Worm (Caenorhabditis elegans) whole organism, L1 larva: ENCODE data around the gene irld-44.

Source experiments
- C04F5.9 ChIP-seq: sonication (generic microtip); optimal IDR thresholded peaks from 2 replicates; lab custom pipeline; 2016; ENCODE audit warnings: missing genetic modification characterization, missing compliant biosample characterization
- aly-2 ChIP-seq: fragments of 150-350 bp; optimal IDR thresholded peaks from 2 replicates; lab custom pipeline; 2014; ENCODE audit warnings: missing biosample characterization, missing genetic modification characterization
- blmp-1 ChIP-seq: fragments of 150-350 bp; optimal IDR thresholded peaks from 2 replicates; lab custom pipeline; 2014; ENCODE audit warnings: missing biosample characterization, missing genetic modification characterization
- dpl-1 ChIP-seq, 3 experiments: fragments of 150-350 bp in 2 of 3; sonication (generic microtip) in 1 of 3; optimal IDR thresholded peaks; 2 replicates each; lab custom pipeline; 2014 to 2017; ENCODE audit warnings: missing biosample characterization in 3 of 3, missing genetic modification characterization in 3 of 3, missing genetic modification reagents in 3 of 3
- dsc-1 ChIP-seq: sonication (generic microtip); optimal IDR thresholded peaks from 2 replicates; lab custom pipeline; 2016; ENCODE audit warnings: mild to moderate bottlenecking, missing genetic modification characterization, missing compliant biosample characterization
- egl-27 ChIP-seq, 2 experiments: fragments of 150-350 bp in 1 of 2; sonication (generic microtip); optimal IDR thresholded peaks; 3 replicates each; lab custom pipeline; 2017 to 2018; ENCODE audit warnings: missing biosample characterization in 2 of 2, missing genetic modification characterization in 2 of 2, missing genetic modification reagents in 2 of 2
- lin-13 ChIP-seq: fragments of 150-350 bp; optimal IDR thresholded peaks from 2 replicates; lab custom pipeline; 2014; ENCODE audit warnings: missing biosample characterization, missing genetic modification reagents, missing genetic modification characterization
- nhr-11 ChIP-seq: fragments of 150-350 bp; optimal IDR thresholded peaks from 2 replicates; lab custom pipeline; 2014; ENCODE audit warnings: missing biosample characterization, missing genetic modification characterization
- nhr-28 ChIP-seq: fragments of 150-350 bp; optimal IDR thresholded peaks from 2 replicates; lab custom pipeline; 2014; ENCODE audit warnings: missing biosample characterization, missing genetic modification characterization
- nhr-76 ChIP-seq: sonication (generic microtip); optimal IDR thresholded peaks from 2 replicates; lab custom pipeline; 2017; ENCODE audit warnings: missing biosample characterization, missing genetic modification characterization
- pqm-1 ChIP-seq: sonication (generic microtip); optimal IDR thresholded peaks from 3 replicates; lab custom pipeline; 2017; ENCODE audit warnings: missing biosample characterization, missing genetic modification characterization
- skn-1 ChIP-seq: fragments of 150-350 bp; optimal IDR thresholded peaks from 2 replicates; lab custom pipeline; 2014; ENCODE audit warnings: missing biosample characterization, missing genetic modification characterization
- snpc-4 ChIP-seq: fragments of 150-350 bp; optimal IDR thresholded peaks from 2 replicates; lab custom pipeline; 2014; ENCODE audit warnings: missing biosample characterization, missing genetic modification characterization
- unc-62 ChIP-seq: fragments of 150-350 bp; optimal IDR thresholded peaks from 2 replicates; lab custom pipeline; 2014; ENCODE audit warnings: missing biosample characterization, missing genetic modification reagents, missing genetic modification characterization

DNA sequence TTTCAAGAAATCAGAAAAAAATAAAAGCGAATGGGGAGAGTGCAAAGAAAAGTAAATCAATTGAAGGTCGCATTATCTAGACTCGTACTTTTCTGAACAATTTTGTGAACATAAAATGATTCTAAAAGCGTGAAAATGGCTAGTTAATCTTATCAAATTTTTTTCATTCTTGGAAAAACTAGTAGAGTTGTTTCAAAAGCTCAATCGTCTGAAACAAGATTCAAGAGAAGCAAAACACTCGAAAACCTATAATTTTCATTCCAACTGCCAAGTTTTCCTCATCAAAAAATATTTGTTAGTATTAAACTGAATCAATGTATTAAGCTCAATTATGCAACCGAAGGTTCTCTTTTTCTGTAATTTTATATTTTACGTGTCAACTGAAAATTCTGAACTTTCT lies 3.1 kb upstream of the irld-44 start, which contains the start of gene irld-45:
- TF ChIP-seq lin-13 (GFP tag; lab: Kevin White, UChicago) (no peak), aly-2 (tag; lab: Kevin White, UChicago) (no peak), C04F5.9 (tag; lab: Kevin White, UChicago) (no peak), nhr-76 (tag; lab: Kevin White, UChicago) (no peak), dsc-1 (no peak), pqm-1 (tag; lab: Kevin White, UChicago) (no peak), skn-1 (tag; lab: Kevin White, UChicago) (no peak), dpl-1 (GFP tag; optimal IDR thresholded peaks at IDR 0.05; lab: Kevin White, UChicago) (no peak), unc-62 (GFP tag; lab: Kevin White, UChicago) (no peak), nhr-28 (tag; lab: Kevin White, UChicago) (no peak), egl-27 (tag; optimal IDR thresholded peaks at IDR 0.05; lab: Kevin White, UChicago) (no peak), nhr-11 (tag; lab: Kevin White, UChicago) (no peak), blmp-1 (tag; lab: Kevin White, UChicago) (no peak), snpc-4 (no peak)
